Worm (Caenorhabditis elegans) whole organism, late embryonic: ENCODE data around the gene tsr-1.

Experiments used
- C08G9.2 ChIP-seq: sonication (generic microtip); optimal IDR thresholded peaks from 2 replicates; lab custom pipeline; 2016; ENCODE audit warnings: mild to moderate bottlenecking, missing genetic modification characterization, moderate library complexity, missing compliant biosample characterization
- F13H6.1 ChIP-seq: sonication (generic microtip); optimal IDR thresholded peaks from 2 replicates; lab custom pipeline; 2016; ENCODE audit warnings: missing genetic modification characterization, missing compliant biosample characterization
- ama-1 ChIP-seq: fragments of 150-350 bp; optimal IDR thresholded peaks from 2 replicates; lab custom pipeline; 2014
- ceh-2 ChIP-seq: sonication (generic microtip); optimal IDR thresholded peaks from 2 replicates; lab custom pipeline; 2016; ENCODE audit warnings: missing genotype, missing genetic modification characterization, missing compliant biosample characterization
- ceh-31 ChIP-seq: sonication (generic microtip); optimal IDR thresholded peaks from 2 replicates; lab custom pipeline; 2016; ENCODE audit warnings: missing genetic modification characterization, missing compliant biosample characterization
- ceh-9 ChIP-seq: sonication (generic microtip); optimal IDR thresholded peaks from 2 replicates; lab custom pipeline; 2016; ENCODE audit warnings: mild to moderate bottlenecking, missing genetic modification characterization, inconsistent platforms, missing compliant biosample characterization
- ets-4 ChIP-seq: sonication (generic microtip); optimal IDR thresholded peaks from 2 replicates; lab custom pipeline; 2016; ENCODE audit warnings: missing genetic modification characterization, missing compliant biosample characterization
- hlh-30 ChIP-seq: sonication (generic microtip); optimal IDR thresholded peaks from 2 replicates; lab custom pipeline; 2017; ENCODE audit warnings: antibody characterized with exemption, missing genetic modification characterization, missing compliant biosample characterization; ENCODE audit not compliant: insufficient read depth
- mec-3 ChIP-seq: sonication (generic microtip); optimal IDR thresholded peaks from 2 replicates; lab custom pipeline; 2016; ENCODE audit warnings: borderline replicate concordance, missing genetic modification characterization, missing compliant biosample characterization
- nhr-11 ChIP-seq: fragments of 150-350 bp; optimal IDR thresholded peaks from 2 replicates; lab custom pipeline; 2014; ENCODE audit warnings: missing biosample characterization, missing genetic modification characterization
- pqm-1 ChIP-seq: sonication (generic microtip); optimal IDR thresholded peaks from 2 replicates; lab custom pipeline; 2016; ENCODE audit warnings: missing genetic modification characterization, missing compliant biosample characterization
- pros-1 ChIP-seq: fragments of 150-350 bp; optimal IDR thresholded peaks from 2 replicates; lab custom pipeline; 2014; ENCODE audit warnings: missing biosample characterization, missing genetic modification reagents, missing genetic modification characterization
- sdc-2 ChIP-seq: sonication (generic microtip); optimal IDR thresholded peaks from 2 replicates; lab custom pipeline; 2016; ENCODE audit warnings: missing genotype, missing genetic modification characterization, missing compliant biosample characterization
- sox-4 ChIP-seq: sonication (generic microtip); optimal IDR thresholded peaks from 2 replicates; lab custom pipeline; 2017; ENCODE audit warnings: mild to moderate bottlenecking, missing genetic modification characterization, inconsistent platforms, missing compliant biosample characterization

DNA sequence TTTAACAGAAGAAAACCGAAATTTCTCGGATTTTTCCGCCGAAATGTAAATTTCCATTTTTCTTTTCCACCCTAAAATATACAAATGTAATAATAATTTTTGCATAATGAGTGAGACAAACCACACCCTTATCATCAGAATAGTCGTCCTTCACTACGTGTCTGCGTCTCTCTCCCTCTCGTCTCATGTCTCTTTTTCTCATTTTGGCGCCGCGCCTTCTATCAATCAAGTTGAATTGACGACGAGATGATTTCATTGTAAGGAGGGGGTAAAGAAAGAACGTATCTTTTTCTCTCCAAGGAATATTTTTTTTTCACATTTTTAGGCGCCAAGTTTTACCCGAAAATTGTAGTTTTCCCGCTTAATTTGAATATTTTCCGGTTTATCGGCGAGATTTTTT lies 30.9 kb downstream of the tsr-1 start:
- TF ChIP-seq hlh-30 (no peak), sdc-2 (tag; lab: Kevin White, UChicago) (no peak), pros-1 (no peak), ceh-9 (no peak), nhr-11 (tag; lab: Kevin White, UChicago) (no peak), pqm-1 (tag; lab: Kevin White, UChicago) (no peak), ceh-2 (no peak), ceh-31 (no peak), sox-4 (no peak), ets-4 (tag; lab: Kevin White, UChicago) (no peak), ama-1 (lab: Kevin White, UChicago) (no peak), F13H6.1 (tag; lab: Kevin White, UChicago) (no peak), C08G9.2 (tag; lab: Kevin White, UChicago) (no peak), mec-3 (tag; lab: Kevin White, UChicago) (no peak)
